Worm (Caenorhabditis elegans): ENCODE measurements around the gene ncam-1.

ce11 chrX:729062-729461 lies 37.3 kb downstream of the ncam-1 start:
- TF ChIP-seq ref-1 (GFP tag; conservative IDR thresholded peaks at IDR 0.05) (no peak), ztf-23 (GFP tag; IDR thresholded peaks at IDR 0.05) (no peak), ztf-29 (GFP tag; IDR thresholded peaks at IDR 0.05) (no peak)
